Worm (Caenorhabditis elegans) whole organism, late embryonic: ENCODE data around the gene pola-1.
A peak's percentile ranks its signal among the peaks of the same experiment; 100 is the strongest.

Source experiments
- C08G9.2 ChIP-seq: sonication (generic microtip); optimal IDR thresholded peaks from 2 replicates; lab custom pipeline; 2016; ENCODE audit warnings: mild to moderate bottlenecking, missing genetic modification characterization, moderate library complexity, missing compliant biosample characterization
- C38D4.7 ChIP-seq: fragments of 200-800 bp; sonication (Bioruptor generic); optimal IDR thresholded peaks from 2 replicates; lab custom pipeline; 2018; ENCODE audit warnings: mild to moderate bottlenecking, missing genetic modification characterization, moderate library complexity, missing compliant biosample characterization
- F13H6.1 ChIP-seq: sonication (generic microtip); optimal IDR thresholded peaks from 2 replicates; lab custom pipeline; 2016; ENCODE audit warnings: missing genetic modification characterization, missing compliant biosample characterization
- T23F11.4 ChIP-seq: fragments of 200-800 bp; sonication (Bioruptor generic); optimal IDR thresholded peaks from 2 replicates; lab custom pipeline; 2018; ENCODE audit warnings: mild to moderate bottlenecking, missing genetic modification characterization, missing compliant biosample characterization
- Y22D7AL.16 ChIP-seq: sonication (generic microtip); optimal IDR thresholded peaks from 2 replicates; lab custom pipeline; 2016; ENCODE audit warnings: missing genetic modification characterization, missing compliant biosample characterization
- ama-1 ChIP-seq: fragments of 150-350 bp; optimal IDR thresholded peaks from 2 replicates; lab custom pipeline; 2014
- ceh-18 ChIP-seq: sonication (generic microtip); optimal IDR thresholded peaks from 2 replicates; lab custom pipeline; 2016; ENCODE audit warnings: missing genetic modification characterization, missing compliant biosample characterization
- ceh-19 ChIP-seq: fragments of 200-800 bp; sonication (Bioruptor generic); optimal IDR thresholded peaks from 2 replicates; lab custom pipeline; 2018; ENCODE audit warnings: mild to moderate bottlenecking, missing genetic modification characterization, missing compliant biosample characterization
- ceh-24 ChIP-seq: sonication (generic microtip); optimal IDR thresholded peaks from 2 replicates; lab custom pipeline; 2016; ENCODE audit warnings: mild to moderate bottlenecking, missing genetic modification characterization, missing compliant biosample characterization
- ceh-30 ChIP-seq: fragments of 150-350 bp; optimal IDR thresholded peaks from 2 replicates; lab custom pipeline; 2014; ENCODE audit warnings: missing biosample characterization, missing genetic modification characterization
- ceh-31 ChIP-seq: sonication (generic microtip); optimal IDR thresholded peaks from 2 replicates; lab custom pipeline; 2016; ENCODE audit warnings: missing genetic modification characterization, missing compliant biosample characterization
- ceh-34 ChIP-seq: sonication (generic microtip); optimal IDR thresholded peaks from 2 replicates; lab custom pipeline; 2016; ENCODE audit warnings: mild to moderate bottlenecking, missing genetic modification characterization, missing compliant biosample characterization
- ceh-48 ChIP-seq: sonication (generic microtip); optimal IDR thresholded peaks from 2 replicates; lab custom pipeline; 2016; ENCODE audit warnings: missing genetic modification characterization, inconsistent platforms, missing compliant biosample characterization
- dmd-4 ChIP-seq: sonication (generic microtip); optimal IDR thresholded peaks from 2 replicates; lab custom pipeline; 2016; ENCODE audit warnings: borderline replicate concordance, missing genetic modification characterization, missing compliant biosample characterization
- elt-4 ChIP-seq: sonication (generic microtip); optimal IDR thresholded peaks from 2 replicates; lab custom pipeline; 2016; ENCODE audit warnings: missing genetic modification characterization, missing compliant biosample characterization
- eyg-1 ChIP-seq: sonication (generic microtip); optimal IDR thresholded peaks from 2 replicates; lab custom pipeline; 2016; ENCODE audit warnings: missing genotype, missing genetic modification characterization, missing compliant biosample characterization
- fax-1 ChIP-seq: sonication (generic microtip); optimal IDR thresholded peaks from 2 replicates; lab custom pipeline; 2016; ENCODE audit warnings: missing genotype, missing genetic modification characterization, missing compliant biosample characterization
- fkh-10 ChIP-seq: fragments of 150-350 bp; optimal IDR thresholded peaks from 2 replicates; lab custom pipeline; 2014; ENCODE audit warnings: missing biosample characterization, missing genetic modification reagents, missing genetic modification characterization
- fkh-6 ChIP-seq: sonication (generic microtip); optimal IDR thresholded peaks from 2 replicates; lab custom pipeline; 2016; ENCODE audit warnings: missing genetic modification characterization, missing compliant biosample characterization
- gmeb-2 ChIP-seq: sonication (generic microtip); optimal IDR thresholded peaks from 2 replicates; lab custom pipeline; 2016; ENCODE audit warnings: missing genetic modification characterization, inconsistent platforms, missing compliant biosample characterization
- hlh-13 ChIP-seq: fragments of 200-800 bp; sonication (Bioruptor generic); optimal IDR thresholded peaks from 2 replicates; lab custom pipeline; 2018; ENCODE audit warnings: mild to moderate bottlenecking, missing genetic modification characterization, missing compliant biosample characterization
- hlh-30 ChIP-seq: sonication (generic microtip); optimal IDR thresholded peaks from 2 replicates; lab custom pipeline; 2017; ENCODE audit warnings: antibody characterized with exemption, missing genetic modification characterization, missing compliant biosample characterization; ENCODE audit not compliant: insufficient read depth
- hlh-6 ChIP-seq: sonication (generic microtip); optimal IDR thresholded peaks from 2 replicates; lab custom pipeline; 2016; ENCODE audit warnings: missing genotype, missing genetic modification characterization, missing compliant biosample characterization
- lim-6 ChIP-seq: sonication (generic microtip); optimal IDR thresholded peaks from 2 replicates; lab custom pipeline; 2016; ENCODE audit warnings: missing genetic modification characterization, missing compliant biosample characterization
- lin-11 ChIP-seq: fragments of 200-800 bp; sonication (Bioruptor generic); optimal IDR thresholded peaks from 2 replicates; lab custom pipeline; 2018; ENCODE audit warnings: mild to moderate bottlenecking, missing genetic modification characterization, missing compliant biosample characterization
- madf-2 ChIP-seq: sonication (generic microtip); optimal IDR thresholded peaks from 2 replicates; lab custom pipeline; 2017; ENCODE audit warnings: missing genetic modification characterization, missing compliant biosample characterization
- nfya-1 ChIP-seq: sonication (generic microtip); optimal IDR thresholded peaks from 2 replicates; lab custom pipeline; 2017; ENCODE audit warnings: missing genetic modification characterization, mild to moderate bottlenecking, missing compliant biosample characterization, antibody characterized with exemption, moderate library complexity
- nhr-11 ChIP-seq: fragments of 150-350 bp; optimal IDR thresholded peaks from 2 replicates; lab custom pipeline; 2014; ENCODE audit warnings: missing biosample characterization, missing genetic modification characterization
- nhr-232 ChIP-seq: sonication (generic microtip); optimal IDR thresholded peaks from 2 replicates; lab custom pipeline; 2016; ENCODE audit warnings: missing genetic modification characterization, missing compliant biosample characterization
- npax-4 ChIP-seq: sonication (generic microtip); optimal IDR thresholded peaks from 2 replicates; lab custom pipeline; 2016; ENCODE audit warnings: missing genetic modification characterization, missing compliant biosample characterization
- odd-2 ChIP-seq: sonication (generic microtip); optimal IDR thresholded peaks from 2 replicates; lab custom pipeline; 2017; ENCODE audit warnings: antibody characterized with exemption, mild to moderate bottlenecking, missing genetic modification characterization, missing compliant biosample characterization
- pax-1 ChIP-seq: fragments of 150-350 bp; optimal IDR thresholded peaks from 2 replicates; lab custom pipeline; 2014; ENCODE audit warnings: missing biosample characterization, missing genetic modification characterization
- pha-2 ChIP-seq: sonication (generic microtip); optimal IDR thresholded peaks from 2 replicates; lab custom pipeline; 2017; ENCODE audit warnings: mild to moderate bottlenecking, missing genetic modification characterization, missing compliant biosample characterization
- pha-4 ChIP-seq: fragments of 150-350 bp; optimal IDR thresholded peaks from 2 replicates; lab custom pipeline; 2018; ENCODE audit warnings: missing biosample characterization, missing genetic modification reagents, missing genetic modification characterization
- pqm-1 ChIP-seq: sonication (generic microtip); optimal IDR thresholded peaks from 2 replicates; lab custom pipeline; 2016; ENCODE audit warnings: missing genetic modification characterization, missing compliant biosample characterization
- pros-1 ChIP-seq: fragments of 150-350 bp; optimal IDR thresholded peaks from 2 replicates; lab custom pipeline; 2014; ENCODE audit warnings: missing biosample characterization, missing genetic modification reagents, missing genetic modification characterization
- ref-2 ChIP-seq: sonication (generic microtip); optimal IDR thresholded peaks from 2 replicates; lab custom pipeline; 2016; ENCODE audit warnings: missing genetic modification characterization, missing compliant biosample characterization
- sdc-2 ChIP-seq: sonication (generic microtip); optimal IDR thresholded peaks from 2 replicates; lab custom pipeline; 2016; ENCODE audit warnings: missing genotype, missing genetic modification characterization, missing compliant biosample characterization
- sox-4 ChIP-seq: sonication (generic microtip); optimal IDR thresholded peaks from 2 replicates; lab custom pipeline; 2017; ENCODE audit warnings: mild to moderate bottlenecking, missing genetic modification characterization, inconsistent platforms, missing compliant biosample characterization
- syd-9 ChIP-seq: sonication (generic microtip); optimal IDR thresholded peaks from 2 replicates; lab custom pipeline; 2016; ENCODE audit warnings: mild to moderate bottlenecking, missing genetic modification characterization, moderate library complexity, missing compliant biosample characterization
- tbx-2 ChIP-seq: sonication (generic microtip); optimal IDR thresholded peaks from 2 replicates; lab custom pipeline; 2016; ENCODE audit warnings: missing genetic modification characterization, missing compliant biosample characterization
- ttx-3 ChIP-seq: sonication (generic microtip); optimal IDR thresholded peaks from 2 replicates; lab custom pipeline; 2016; ENCODE audit warnings: missing genetic modification reagents, missing genetic modification characterization, missing compliant biosample characterization
- unc-42 ChIP-seq: sonication (generic microtip); optimal IDR thresholded peaks from 2 replicates; lab custom pipeline; 2016; ENCODE audit warnings: missing genotype, missing genetic modification characterization, missing compliant biosample characterization
- unc-86 ChIP-seq: sonication (generic microtip); optimal IDR thresholded peaks from 2 replicates; lab custom pipeline; 2016; ENCODE audit warnings: missing genetic modification characterization, missing compliant biosample characterization
- ztf-16 ChIP-seq: sonication (generic microtip); optimal IDR thresholded peaks from 2 replicates; lab custom pipeline; 2017; ENCODE audit warnings: missing genetic modification characterization, missing compliant biosample characterization

Gene pola-1

ce11 chrIII:11095687-11096086 is 46.6 kb upstream of the pola-1 start:
- peak; percentile 74 for TF ChIP-seq nfya-1 (tag; lab: Kevin White, UChicago)
- TF ChIP-seq hlh-6 (tag; lab: Kevin White, UChicago): no peak
- no peak for TF ChIP-seq lin-11
- TF ChIP-seq sox-4 (tag; lab: Kevin White, UChicago): no peak
- TF ChIP-seq, all 69 proteins: peak for 1

- TF ChIP-seq F13H6.1 (tag; lab: Kevin White, UChicago) (no peak), unc-42 (tag; lab: Kevin White, UChicago) (no peak), nfya-1 (tag; lab: Kevin White, UChicago) (no peak), tbx-2 (tag; lab: Kevin White, UChicago) (no peak), pax-1 (tag; lab: Kevin White, UChicago) (no peak), ceh-18 (tag; lab: Kevin White, UChicago) (no peak), pros-1 (tag; lab: Kevin White, UChicago) (no peak), pqm-1 (tag; lab: Kevin White, UChicago) (no peak), ceh-19 (GFP tag; lab: Kevin White, UChicago) (no peak), pha-4 (tag; lab: Kevin White, UChicago) (no peak), fkh-6 (tag; lab: Kevin White, UChicago) (no peak), ref-2 (tag; lab: Kevin White, UChicago) (no peak)
Observed at ce11 chrIII:11099864-11100263, 42.4 kb upstream of the pola-1 start, which contains the start of gene hmt-1. Gene hmt-1, minus strand, starts transcription at chrIII:11099964.

ce11 chrIII:11101246-11101645 is 41.0 kb upstream of the pola-1 start:
- TF ChIP-seq lim-6 (no peak), hlh-30 (tag; lab: Kevin White, UChicago) (no peak), nhr-232 (no peak), ceh-30 (tag; lab: Kevin White, UChicago) (no peak), nhr-11 (no peak), fax-1 (tag; lab: Kevin White, UChicago) (no peak), hlh-6 (tag; lab: Kevin White, UChicago) (no peak)
- TF ChIP-seq, all 69 proteins: peak for 0

- TF ChIP-seq syd-9 (tag; lab: Kevin White, UChicago) (no peak), sdc-2 (no peak), npax-4 (tag; lab: Kevin White, UChicago) (no peak), Y22D7AL.16 (tag; lab: Kevin White, UChicago) (no peak), C08G9.2 (tag; lab: Kevin White, UChicago) (no peak), hlh-6 (tag; lab: Kevin White, UChicago) (no peak), fkh-6 (tag; lab: Kevin White, UChicago) (no peak), ama-1 (no peak), elt-4 (no peak), ttx-3 (no peak), ceh-31 (tag; lab: Kevin White, UChicago) (no peak), C38D4.7 (GFP tag; lab: Kevin White, UChicago) (no peak), madf-2 (tag; lab: Kevin White, UChicago) (no peak), hlh-13 (GFP tag; lab: Kevin White, UChicago) (no peak), fkh-10 (GFP tag; lab: Kevin White, UChicago) (no peak)
Observed at ce11 chrIII:11107327-11107726, 34.9 kb upstream of the pola-1 start.

ce11 chrIII:11110756-11111155 is 31.5 kb upstream of the pola-1 start:
- TF ChIP-seq ceh-31 (tag; lab: Kevin White, UChicago) (peak; percentile 74), fkh-6 (tag; lab: Kevin White, UChicago) (no peak), sox-4 (tag; lab: Kevin White, UChicago) (no peak), unc-86 (tag; lab: Kevin White, UChicago) (peak; percentile 13), ceh-24 (tag; lab: Kevin White, UChicago) (no peak), nfya-1 (tag; lab: Kevin White, UChicago) (peak; percentile 17), dmd-4 (tag; lab: Kevin White, UChicago) (no peak), odd-2 (tag; lab: Kevin White, UChicago) (no peak), T23F11.4 (GFP tag; lab: Kevin White, UChicago) (no peak), ztf-16 (tag; lab: Kevin White, UChicago) (peak; percentile 10), sdc-2 (no peak), eyg-1 (tag; lab: Kevin White, UChicago) (no peak), hlh-13 (GFP tag; lab: Kevin White, UChicago) (no peak), madf-2 (tag; lab: Kevin White, UChicago) (no peak), gmeb-2 (tag; lab: Kevin White, UChicago) (no peak), ceh-48 (peak; percentile 21), ceh-34 (tag; lab: Kevin White, UChicago) (peak; percentile 9), pax-1 (tag; lab: Kevin White, UChicago) (no peak), unc-42 (tag; lab: Kevin White, UChicago) (peak; percentile 1), nhr-232 (no peak), ama-1 (no peak), pha-2 (tag; lab: Kevin White, UChicago) (peak; percentile 15), C08G9.2 (tag; lab: Kevin White, UChicago) (peak; percentile 6)
